Fruit fly (Drosophila melanogaster) whole organism, embryonic: ENCODE results near the gene CG9837.
A peak's percentile ranks its signal among the peaks of the same experiment; 100 is the strongest.

ENCODE experiments used
- Abd-B ChIP-seq: fragments of 200-800 bp; sonication (Bioruptor generic); optimal IDR thresholded peaks from 2 replicates; lab custom pipeline; 2018; ENCODE audit warnings: missing biosample characterization, mild to moderate bottlenecking, missing genetic modification characterization, moderate library complexity
- Awh ChIP-seq: fragments of 200-800 bp; sonication (Bioruptor generic); IDR thresholded peaks from 2 replicates; pipeline ENCODE4, ENCODE4 v1.3.6; 2022; ENCODE audit warnings: missing biosample characterization, missing genetic modification characterization
- CG1024 ChIP-seq: fragments of 200-800 bp; sonication (Bioruptor generic); IDR thresholded peaks from 2 replicates; pipeline ENCODE4 v1.3.6; 2022; ENCODE audit warnings: missing biosample characterization, missing genetic modification characterization
- CG10274 ChIP-seq: fragments of 200-800 bp; sonication (Bioruptor generic); optimal IDR thresholded peaks from 3 replicates; lab custom pipeline; 2017; ENCODE audit warnings: missing biosample characterization, mild to moderate bottlenecking, missing genetic modification characterization
- CG10366 ChIP-seq: fragments of 200-800 bp; sonication (Bioruptor generic); IDR thresholded peaks from 2 replicates; pipeline ENCODE4 v1.3.6; 2022; ENCODE audit warnings: missing biosample characterization, missing genetic modification characterization
- CG16863 ChIP-seq: fragments of 200-800 bp; sonication (Bioruptor generic); optimal IDR thresholded peaks from 3 replicates; lab custom pipeline; 2016; ENCODE audit warnings: missing biosample characterization, missing genetic modification characterization
- CG17359 ChIP-seq: fragments of 200-800 bp; sonication (Bioruptor generic); optimal IDR thresholded peaks from 3 replicates; lab custom pipeline; 2018; ENCODE audit warnings: missing biosample characterization, mild to moderate bottlenecking, missing genetic modification characterization, moderate library complexity
- CG17802 ChIP-seq: fragments of 200-800 bp; sonication (Bioruptor generic); optimal IDR thresholded peaks from 2 replicates; lab custom pipeline; 2018; ENCODE audit warnings: missing biosample characterization, mild to moderate bottlenecking, missing genetic modification characterization, moderate library complexity
- CG1832 ChIP-seq: fragments of 200-800 bp; sonication (Bioruptor generic); optimal IDR thresholded peaks from 2 replicates; lab custom pipeline; 2017; ENCODE audit warnings: missing biosample characterization, mild to moderate bottlenecking, missing genetic modification characterization, inconsistent platforms
- CG2116 ChIP-seq: fragments of 200-800 bp; sonication (Bioruptor generic); optimal IDR thresholded peaks from 3 replicates; lab custom pipeline; 2018; ENCODE audit warnings: missing biosample characterization, mild to moderate bottlenecking, missing genetic modification characterization
- CG3065 ChIP-seq: fragments of 200-800 bp; sonication (Bioruptor generic); optimal IDR thresholded peaks from 2 replicates; lab custom pipeline; 2016; ENCODE audit warnings: missing biosample characterization, missing genetic modification characterization
- CG31224 ChIP-seq: fragments of 200-800 bp; sonication (Bioruptor generic); IDR thresholded peaks from 2 replicates; pipeline ENCODE4 v1.3.6; 2022; ENCODE audit warnings: missing biosample characterization, missing genetic modification characterization
- CG31388 ChIP-seq: fragments of 200-800 bp; sonication (Bioruptor generic); optimal IDR thresholded peaks from 2 replicates; lab custom pipeline; 2016; ENCODE audit warnings: missing biosample characterization, missing genetic modification characterization
- CG32767 ChIP-seq: fragments of 200-800 bp; sonication (Bioruptor generic); IDR thresholded peaks from 2 replicates; pipeline ENCODE4 v1.3.6; 2022; ENCODE audit warnings: missing biosample characterization, missing genetic modification characterization
- CG7556 ChIP-seq: fragments of 200-800 bp; sonication (Bioruptor generic); optimal IDR thresholded peaks from 2 replicates; lab custom pipeline; 2017; ENCODE audit warnings: missing biosample characterization, mild to moderate bottlenecking, missing genetic modification characterization
- CG8359 ChIP-seq: fragments of 200-800 bp; sonication (Bioruptor generic); optimal IDR thresholded peaks from 2 replicates; lab custom pipeline; 2017; ENCODE audit warnings: missing biosample characterization, mild to moderate bottlenecking, missing genetic modification characterization, borderline replicate concordance
- CG9727 ChIP-seq: fragments of 200-800 bp; sonication (Bioruptor generic); optimal IDR thresholded peaks from 3 replicates; lab custom pipeline; 2017; ENCODE audit warnings: missing biosample characterization, mild to moderate bottlenecking, missing genetic modification characterization
- CG9876 ChIP-seq: fragments of 200-800 bp; sonication (Bioruptor generic); optimal IDR thresholded peaks from 2 replicates; lab custom pipeline; 2016; ENCODE audit warnings: missing biosample characterization, missing genetic modification characterization
- Dbx ChIP-seq: fragments of 200-800 bp; sonication (Bioruptor generic); IDR thresholded peaks from 3 replicates; pipeline ENCODE4 v1.3.6; 2022; ENCODE audit warnings: missing biosample characterization, missing genetic modification characterization
- Deaf1 ChIP-seq: fragments of 200-800 bp; optimal IDR thresholded peaks from 3 replicates; lab custom pipeline; 2019; ENCODE audit warnings: missing biosample characterization, mild to moderate bottlenecking, missing genetic modification characterization, moderate library complexity
- Drgx ChIP-seq: fragments of 200-800 bp; sonication (Bioruptor generic); IDR thresholded peaks from 2 replicates; pipeline ENCODE4 v1.3.6; 2022; ENCODE audit warnings: missing biosample characterization, missing genetic modification characterization
- E2f1 ChIP-seq: fragments of 200-800 bp; sonication (Bioruptor generic); IDR thresholded peaks from 2 replicates; pipeline ENCODE4 v1.3.6; 2022; ENCODE audit warnings: missing biosample characterization, missing genetic modification characterization
- ERR ChIP-seq: fragments of 200-800 bp; sonication (Bioruptor generic); optimal IDR thresholded peaks from 2 replicates; lab custom pipeline; 2016; ENCODE audit warnings: missing biosample characterization, missing genetic modification characterization
- Hmx ChIP-seq: fragments of 200-800 bp; sonication (Bioruptor generic); optimal IDR thresholded peaks from 2 replicates; lab custom pipeline; 2016; ENCODE audit warnings: missing biosample characterization, missing genetic modification characterization
- Hr39 ChIP-seq: fragments of >200 bp; optimal IDR thresholded peaks from 2 replicates; lab custom pipeline; 2017
- Myb ChIP-seq: fragments of 200-800 bp; sonication (Bioruptor generic); optimal IDR thresholded peaks from 2 replicates; lab custom pipeline; 2016; ENCODE audit warnings: missing biosample characterization, missing genetic modification characterization
- NC2α ChIP-seq: fragments of 200-800 bp; sonication (Bioruptor generic); optimal IDR thresholded peaks from 2 replicates; lab custom pipeline; 2016; ENCODE audit warnings: missing biosample characterization, missing genetic modification characterization
- Nf-YA ChIP-seq: fragments of 200-800 bp; sonication (Bioruptor generic); IDR thresholded peaks from 2 replicates; pipeline ENCODE4 v1.3.6; 2022; ENCODE audit warnings: missing biosample characterization, missing genetic modification characterization
- Oli ChIP-seq: fragments of 200-800 bp; sonication (Bioruptor generic); optimal IDR thresholded peaks from 2 replicates; lab custom pipeline; 2018; ENCODE audit warnings: missing biosample characterization, mild to moderate bottlenecking, missing genetic modification characterization, moderate library complexity
- Opbp ChIP-seq: fragments of 200-800 bp; sonication (Bioruptor generic); IDR thresholded peaks from 3 replicates; pipeline ENCODE4 v1.3.6; 2022; ENCODE audit warnings: missing biosample characterization, missing genetic modification characterization; ENCODE audit not compliant: partially characterized antibody
- Sry-β ChIP-seq: fragments of 200-800 bp; sonication (Bioruptor generic); optimal IDR thresholded peaks from 2 replicates; lab custom pipeline; 2018; ENCODE audit warnings: missing biosample characterization, mild to moderate bottlenecking, missing genetic modification characterization, moderate library complexity
- Taf1 ChIP-seq: fragments of 200-800 bp; sonication (Bioruptor generic); IDR thresholded peaks from 2 replicates; pipeline ENCODE4 v1.3.6; 2022; ENCODE audit warnings: missing biosample characterization, missing genetic modification characterization
- bigmax ChIP-seq: fragments of 200-800 bp; sonication (Bioruptor generic); optimal IDR thresholded peaks from 2 replicates; lab custom pipeline; 2018; ENCODE audit warnings: missing biosample characterization, mild to moderate bottlenecking, missing genetic modification characterization
- chif ChIP-seq, 2 experiments: fragments of 200-800 bp; sonication (Bioruptor generic); optimal IDR thresholded peaks; 3 replicates each; lab custom pipeline; 2016; ENCODE audit warnings: missing biosample characterization in 2 of 2, missing genetic modification characterization in 2 of 2
- corto ChIP-seq: fragments of 200-800 bp; sonication (Bioruptor generic); optimal IDR thresholded peaks from 2 replicates; lab custom pipeline; 2016; ENCODE audit warnings: missing biosample characterization, mild to moderate bottlenecking, missing genetic modification characterization, moderate library complexity
- croc ChIP-seq: fragments of 200-800 bp; sonication (Bioruptor generic); conservative IDR thresholded peaks from 3 replicates; pipeline ENCODE4 v1.3.6; 2022; ENCODE audit warnings: missing biosample characterization, missing genetic modification characterization
- dmrt99B ChIP-seq: fragments of 200-800 bp; sonication (Bioruptor generic); optimal IDR thresholded peaks from 2 replicates; lab custom pipeline; 2018; ENCODE audit warnings: missing biosample characterization, mild to moderate bottlenecking, missing genetic modification characterization, moderate library complexity
- fd3F ChIP-seq: fragments of 200-800 bp; sonication (Bioruptor generic); optimal IDR thresholded peaks from 2 replicates; lab custom pipeline; 2018; ENCODE audit warnings: missing biosample characterization, mild to moderate bottlenecking, missing genetic modification characterization, moderate library complexity
- gro ChIP-seq: fragments of 200-800 bp; sonication (Bioruptor generic); optimal IDR thresholded peaks from 2 replicates; lab custom pipeline; 2016; ENCODE audit warnings: missing biosample characterization, missing genetic modification characterization
- hbn ChIP-seq: fragments of 200-800 bp; sonication (Bioruptor generic); IDR thresholded peaks from 2 replicates; pipeline ENCODE4 v1.3.6; 2022; ENCODE audit warnings: missing biosample characterization, missing genetic modification characterization; ENCODE audit not compliant: partially characterized antibody
- kah ChIP-seq: fragments of 200-800 bp; sonication (Bioruptor generic); optimal IDR thresholded peaks from 2 replicates; lab custom pipeline; 2018; ENCODE audit warnings: missing biosample characterization, mild to moderate bottlenecking, missing genetic modification characterization
- nerfin-1 ChIP-seq: fragments of 200-800 bp; sonication (Bioruptor generic); optimal IDR thresholded peaks from 3 replicates; lab custom pipeline; 2019; ENCODE audit warnings: missing biosample characterization, mild to moderate bottlenecking, missing genetic modification characterization, moderate library complexity
- otp ChIP-seq: fragments of 200-800 bp; sonication (Bioruptor generic); IDR thresholded peaks from 3 replicates; pipeline ENCODE4, ENCODE4 v1.3.6; 2022; ENCODE audit warnings: missing biosample characterization, missing genetic modification characterization
- p53 ChIP-seq: fragments of 200-800 bp; sonication (Bioruptor generic); optimal IDR thresholded peaks from 2 replicates; lab custom pipeline; 2016; ENCODE audit warnings: missing biosample characterization, missing genetic modification characterization
- peb ChIP-seq: fragments of 200-800 bp; sonication (Bioruptor generic); IDR thresholded peaks from 2 replicates; pipeline ENCODE4 v1.3.6; 2022; ENCODE audit warnings: missing biosample characterization, missing genetic modification characterization
- slp2 ChIP-seq: fragments of 200-800 bp; sonication (Bioruptor generic); optimal IDR thresholded peaks from 2 replicates; lab custom pipeline; 2016; ENCODE audit warnings: missing biosample characterization, missing genetic modification characterization
- sqz ChIP-seq: fragments of 200-800 bp; sonication (Bioruptor generic); optimal IDR thresholded peaks from 3 replicates; lab custom pipeline; 2018; ENCODE audit warnings: missing biosample characterization, mild to moderate bottlenecking, missing genetic modification characterization
- tll ChIP-seq, 2 experiments: fragments of 200-800 bp in 1 of 2; fragments of >200 bp in 1 of 2; sonication (Bioruptor generic) in 1 of 2; optimal IDR thresholded peaks; 2 replicates each; lab custom pipeline; 2017 to 2019; ENCODE audit warnings: missing biosample characterization in 2 of 2, missing genetic modification characterization in 2 of 2, mild to moderate bottlenecking in 1 of 2, moderate library complexity in 1 of 2
- trh ChIP-seq: fragments of 200-800 bp; sonication (Bioruptor generic); optimal IDR thresholded peaks from 2 replicates; lab custom pipeline; 2016; ENCODE audit warnings: missing biosample characterization, missing genetic modification characterization
- unc-4 ChIP-seq: fragments of 200-800 bp; sonication (Bioruptor generic); IDR thresholded peaks from 2 replicates; pipeline ENCODE4 v1.3.6; 2022; ENCODE audit warnings: missing biosample characterization, missing genetic modification characterization; ENCODE audit not compliant: partially characterized antibody

The CG9837 gene

dm6 chr3R:8811323-8811936, 1.9 kb downstream of the CG9837 start (continued):
- peak; percentile 98 for TF ChIP-seq NC2α (GFP tag; lab: Kevin White, UChicago)
- peak; percentile 98 for TF ChIP-seq CG31224 (GFP tag; lab: Robert Waterston, UW)
- peak; percentile 93 for TF ChIP-seq p53 (GFP tag; lab: Kevin White, UChicago)
- TF ChIP-seq CG17802: peak; percentile 90
- TF ChIP-seq dmrt99B: peak; percentile 100
- peak; percentile 98 for TF ChIP-seq Nf-YA (GFP tag; lab: Robert Waterston, UW)
- TF ChIP-seq otp: peak; percentile 99
- peak; percentile 97 for TF ChIP-seq CG8359 (GFP tag; lab: Kevin White, UChicago)
- TF ChIP-seq corto (GFP tag; lab: Kevin White, UChicago): peak; percentile 97
- no peak for TF ChIP-seq tll (GFP tag; optimal IDR thresholded peaks at IDR 0.05; lab: Kevin White, UChicago)
- TF ChIP-seq CG1832 (GFP tag; lab: Kevin White, UChicago): no peak
- TF ChIP-seq CG17359 (tag; lab: Kevin White, UChicago): peak; percentile 99
- TF ChIP-seq gro (GFP tag; lab: Kevin White, UChicago): peak; percentile 99
- no peak for TF ChIP-seq hbn (GFP tag; lab: Robert Waterston, UW)
- TF ChIP-seq Oli (tag; lab: Kevin White, UChicago): peak; percentile 99
- no peak for TF ChIP-seq Hr39 (lab: Kevin White, UChicago)
- TF ChIP-seq Drgx (GFP tag; lab: Robert Waterston, UW): peak; percentile 99
- peak; percentile 96 for TF ChIP-seq croc (GFP tag; lab: Robert Waterston, UW)
- peak; percentile 95 for TF ChIP-seq CG10274 (GFP tag; lab: Kevin White, UChicago)
- TF ChIP-seq Dbx (GFP tag; lab: Robert Waterston, UW): peak; percentile 100
- peak; percentile 90 for TF ChIP-seq bigmax (GFP tag; lab: Kevin White, UChicago)
- peak; percentile 93 for TF ChIP-seq Myb (GFP tag; lab: Kevin White, UChicago)
- TF ChIP-seq ERR (GFP tag; lab: Kevin White, UChicago): peak; percentile 98
- TF ChIP-seq CG10366 (GFP tag; lab: Robert Waterston, UW): peak; percentile 99
- TF ChIP-seq fd3F (GFP tag; lab: Kevin White, UChicago): peak; percentile 99
- TF ChIP-seq CG2116 (GFP tag; lab: Kevin White, UChicago): peak; percentile 81
- TF ChIP-seq kah (GFP tag; lab: Kevin White, UChicago): peak; percentile 97
- peak; percentile 98 for TF ChIP-seq CG7556 (GFP tag; lab: Kevin White, UChicago)
- TF ChIP-seq Awh (GFP tag; lab: Robert Waterston, UW): peak; percentile 98
- peak; percentile 35; the same call in 1 of the 2 replicates for TF ChIP-seq unc-4 (GFP tag; lab: Robert Waterston, UW)
- peak; percentile 98 for TF ChIP-seq CG32767 (GFP tag; lab: Robert Waterston, UW)
- peak; percentile 96 for TF ChIP-seq nerfin-1 (tag; lab: Kevin White, UChicago)
- peak; percentile 95 for TF ChIP-seq CG9876 (GFP tag; lab: Kevin White, UChicago)
- TF ChIP-seq E2f1 (GFP tag; lab: Robert Waterston, UW): peak; percentile 98
- peak; percentile 97 for TF ChIP-seq CG31388
- peak; percentile 96 for TF ChIP-seq slp2 (GFP tag; lab: Kevin White, UChicago)
- peak; percentile 99 for TF ChIP-seq Abd-B (GFP tag; lab: Kevin White, UChicago)
- peak; percentile 96 for TF ChIP-seq CG1024 (GFP tag; lab: Robert Waterston, UW)
- TF ChIP-seq CG16863 (GFP tag; lab: Kevin White, UChicago): peak; percentile 99
- TF ChIP-seq Deaf1 (tag; lab: Kevin White, UChicago): peak; percentile 88
- TF ChIP-seq peb (GFP tag; lab: Robert Waterston, UW): peak; percentile 96
- peak; percentile 69 for TF ChIP-seq Sry-β (GFP tag; lab: Kevin White, UChicago)
- peak; percentile 97 for TF ChIP-seq trh (GFP tag; lab: Kevin White, UChicago)
- peak; percentile 98 to 99 for TF ChIP-seq chif (GFP tag; optimal IDR thresholded peaks at IDR 0.05; lab: Kevin White, UChicago)
- peak; percentile 98 for TF ChIP-seq Taf1
- TF ChIP-seq CG3065: peak; percentile 95
- no peak for TF ChIP-seq Opbp
- peak; percentile 97 for TF ChIP-seq sqz
- TF ChIP-seq CG9727 (GFP tag; lab: Kevin White, UChicago): peak; percentile 99
- peak; percentile 97 for TF ChIP-seq Hmx (GFP tag; lab: Kevin White, UChicago)
